Fruit fly (Drosophila melanogaster): Measurements from ENCODE around the gene Rsf1.
A peak's percentile ranks its signal among the peaks of the same experiment; 100 is the strongest.

The Rsf1 gene

DNA sequence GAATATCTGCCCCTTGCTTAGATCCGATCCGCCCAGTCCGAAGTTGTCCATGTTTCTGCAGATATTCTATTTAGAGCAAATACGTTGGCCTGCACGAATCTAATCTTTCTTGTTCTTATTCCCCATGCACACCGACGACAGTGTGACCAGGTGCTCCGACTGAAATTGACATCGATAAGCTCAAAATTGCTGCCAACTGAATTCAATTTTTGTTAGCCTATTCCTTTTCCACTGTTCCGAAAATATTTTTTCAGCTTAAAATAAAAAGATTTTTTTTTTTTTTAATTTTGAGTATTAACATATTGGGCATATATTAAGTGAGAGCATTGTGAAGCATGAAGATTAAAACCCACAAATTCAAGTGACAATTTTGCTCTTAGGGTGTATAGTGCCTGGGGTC is 40.4 kb upstream of the Rsf1 start, which contains the start of gene nmd (continued):
- TF ChIP-seq tgo (GFP tag; IDR thresholded peaks at IDR 0.05) (no peak), tio (GFP tag; optimal IDR thresholded peaks at IDR 0.05) (no peak), fd96Cb (tag; optimal IDR thresholded peaks at IDR 0.05) (no peak), Xbp1 (GFP tag; optimal IDR thresholded peaks at IDR 0.05) (peak; percentile 13), gem (tag; optimal IDR thresholded peaks at IDR 0.05) (peak; percentile 16), CG30403 (GFP tag; optimal IDR thresholded peaks at IDR 0.05) (peak; percentile 21), Six4 (GFP tag; optimal IDR thresholded peaks at IDR 0.05) (no peak), bbx (GFP tag; IDR thresholded peaks at IDR 0.05; ENCODE audit: partially characterized antibody) (peak; percentile 38; the same call in 1 of the 2 replicates), Ptx1 (GFP tag; IDR thresholded peaks at IDR 0.05) (0 out of 2 replicates have a peak, but pooled peaks have one; percentile 13), Doc2 (GFP tag; IDR thresholded peaks at IDR 0.05) (no peak), Max (GFP tag; optimal IDR thresholded peaks at IDR 0.05) (peak; percentile 51), CG13296 (GFP tag; optimal IDR thresholded peaks at IDR 0.05) (no peak), gfzf (GFP tag; optimal IDR thresholded peaks at IDR 0.05) (peak; percentile 86), CG17359 (tag; optimal IDR thresholded peaks at IDR 0.05) (no peak), CG10959 (GFP tag; IDR thresholded peaks at IDR 0.05) (no peak), CG4617 (GFP tag; optimal IDR thresholded peaks at IDR 0.05; ENCODE audit: borderline replicate concordance) (peak; percentile 70), CG2712 (tag; optimal IDR thresholded peaks at IDR 0.05) (peak; percentile 8), slbo (GFP tag; IDR thresholded peaks at IDR 0.05) (peak; percentile 35; the same call in 1 of the 2 replicates), HLHmδ (GFP tag; optimal IDR thresholded peaks at IDR 0.05) (no peak), Awh (GFP tag; IDR thresholded peaks at IDR 0.05) (0 out of 2 replicates have a peak, but pooled peaks have one; percentile 28), CG10209 (GFP tag; optimal IDR thresholded peaks at IDR 0.05) (no peak), CG11560 (tag; IDR thresholded peaks at IDR 0.05) (no peak), pho (GFP tag; optimal IDR thresholded peaks at IDR 0.05) (peak; percentile 5), vvl (GFP tag; IDR thresholded peaks at IDR 0.05) (no peak), Hand (GFP tag; optimal IDR thresholded peaks at IDR 0.05) (no peak), stwl (tag; optimal IDR thresholded peaks at IDR 0.05) (peak; percentile 90), CG9437 (GFP tag; optimal IDR thresholded peaks at IDR 0.05) (no peak), NFAT (GFP tag; IDR thresholded peaks at IDR 0.05) (no peak), Fer3 (tag; optimal IDR thresholded peaks at IDR 0.05) (no peak), C15 (GFP tag; IDR thresholded peaks at IDR 0.05) (no peak), CG13424 (tag; optimal IDR thresholded peaks at IDR 0.05) (no peak), Hr51 (GFP tag; optimal IDR thresholded peaks at IDR 0.05) (peak in 1 of 2 experiments; percentile 24), CG8765 (GFP tag; IDR thresholded peaks at IDR 0.05) (no peak), CG9932 (GFP tag; IDR thresholded peaks at IDR 0.05) (no peak; the same call in 1 of the 2 replicates), sug (tag; optimal IDR thresholded peaks at IDR 0.05) (peak; percentile 17), Dll (GFP tag; IDR thresholded peaks at IDR 0.05; ENCODE audit: partially characterized antibody) (no peak), CG4328 (GFP tag; optimal IDR thresholded peaks at IDR 0.05) (no peak), klu (GFP tag; IDR thresholded peaks at IDR 0.05) (no peak), lola (GFP tag; optimal IDR thresholded peaks at IDR 0.05) (no peak), bcd (GFP tag; optimal IDR thresholded peaks at IDR 0.05) (no peak), CG6791 (GFP tag; IDR thresholded peaks at IDR 0.05; ENCODE audit: partially characterized antibody) (0 out of 3 replicates have a peak, but pooled peaks have one; percentile 22), Elba2 (GFP tag; optimal IDR thresholded peaks at IDR 0.05) (peak; percentile 64), tll (GFP tag; optimal IDR thresholded peaks at IDR 0.05) (no peak), knrl (GFP tag; IDR thresholded peaks at IDR 0.05; ENCODE audit: partially characterized antibody) (no peak; the same call in 2 of the 3 replicates), CG10654 (GFP tag; optimal IDR thresholded peaks at IDR 0.05) (peak; percentile 3), mirr (GFP tag; optimal IDR thresholded peaks at IDR 0.05) (no peak), CG11085 (GFP tag; IDR thresholded peaks at IDR 0.05) (no peak), CG17186 (GFP tag; optimal IDR thresholded peaks at IDR 0.05) (peak; percentile 7), eyg (GFP tag; optimal IDR thresholded peaks at IDR 0.05) (no peak), CG10462 (GFP tag; optimal IDR thresholded peaks at IDR 0.05) (no peak)

All from whole organism, embryonic.